Worm (Caenorhabditis elegans) whole organism, midembryonic: ENCODE results near the gene hmg-1.2.

ENCODE experiments used
- T22C8.4 ChIP-seq: fragments of 200-800 bp; sonication (Bioruptor generic); IDR thresholded peaks from 2 replicates; pipeline ENCODE4 v1.3.6; 2022; ENCODE audit warnings: missing genetic modification characterization, missing compliant biosample characterization
- cog-1 ChIP-seq: sonication (generic microtip); optimal IDR thresholded peaks from 2 replicates; lab custom pipeline; 2016; ENCODE audit warnings: missing genetic modification characterization, missing compliant biosample characterization
- flt-1 ChIP-seq: fragments of 200-800 bp; sonication (Bioruptor generic); IDR thresholded peaks from 2 replicates; pipeline ENCODE4 v1.3.6; 2022; ENCODE audit warnings: missing genetic modification characterization, missing compliant biosample characterization
- klf-2 ChIP-seq: fragments of 200-800 bp; sonication (Bioruptor generic); conservative IDR thresholded peaks from 2 replicates; pipeline ENCODE4 v1.3.6; 2022; ENCODE audit warnings: missing genetic modification reagents, missing genetic modification characterization, missing compliant biosample characterization
- med-1 ChIP-seq: sonication (generic microtip); optimal IDR thresholded peaks from 2 replicates; lab custom pipeline; 2017; ENCODE audit warnings: missing genetic modification characterization, mild to moderate bottlenecking, missing compliant biosample characterization, antibody characterized with exemption, missing genetic modification reagents; ENCODE audit not compliant: insufficient read depth
- ref-1 ChIP-seq: fragments of 200-800 bp; sonication (Bioruptor generic); conservative IDR thresholded peaks from 2 replicates; pipeline ENCODE4 v1.3.6; 2022; ENCODE audit warnings: missing genetic modification reagents, missing genetic modification characterization, missing compliant biosample characterization
- tab-1 ChIP-seq: fragments of 200-800 bp; sonication (Bioruptor generic); IDR thresholded peaks from 2 replicates; pipeline ENCODE4 v1.3.6; 2022; ENCODE audit warnings: missing genetic modification characterization, missing compliant biosample characterization
- ztf-23 ChIP-seq: fragments of 200-800 bp; sonication (Bioruptor generic); IDR thresholded peaks from 2 replicates; pipeline ENCODE4 v1.3.6; 2022; ENCODE audit warnings: missing genetic modification reagents, missing genetic modification characterization, missing compliant biosample characterization
- ztf-29 ChIP-seq: fragments of 200-800 bp; sonication (Bioruptor generic); IDR thresholded peaks from 2 replicates; pipeline ENCODE4 v1.3.6; 2022; ENCODE audit warnings: missing genetic modification reagents, missing genetic modification characterization, missing compliant biosample characterization

hmg-1.2 gene

ce11 chrIII:6256675-6257074 is 23.5 kb upstream of the hmg-1.2 start, which contains the start of gene srg-9:
TSS of gene srg-9 (minus strand) at chrIII:6256775.
- TF ChIP-seq ztf-23 = no peak
- no peak for TF ChIP-seq T22C8.4 (GFP tag; lab: Robert Waterston, UW)
- TF ChIP-seq flt-1 = no peak
- TF ChIP-seq ztf-29 = no peak
- TF ChIP-seq klf-2 = no peak
- no peak for TF ChIP-seq ref-1 (GFP tag; lab: Robert Waterston, UW)

DNA sequence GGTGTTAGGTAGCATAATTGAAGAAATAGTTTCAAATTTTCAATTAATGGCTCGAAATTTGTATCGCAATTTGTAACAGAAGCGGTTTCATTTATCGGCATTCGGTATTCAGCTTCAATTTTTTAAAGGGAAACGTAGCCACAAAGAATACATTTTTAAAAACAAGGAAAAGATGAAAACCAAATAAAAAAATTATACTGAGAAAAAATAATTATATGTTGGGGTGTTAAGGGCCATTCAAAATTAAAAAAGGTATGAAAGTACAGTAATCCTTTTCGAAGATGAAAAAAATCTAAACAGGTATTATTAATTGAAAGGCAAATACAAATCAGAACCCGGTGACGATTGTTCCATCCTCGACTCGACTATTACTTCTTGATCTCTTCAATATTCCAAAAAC is 21.9 kb upstream of the hmg-1.2 start, which contains the start of gene srg-1:
Gene srg-1 (minus strand): TSS at position 101 of the 400 bp plus-strand sequence.
- no peak for TF ChIP-seq cog-1
- TF ChIP-seq T22C8.4 (GFP tag; lab: Robert Waterston, UW) = no peak
- TF ChIP-seq ref-1 (GFP tag; lab: Robert Waterston, UW) = no peak
- TF ChIP-seq med-1 = no peak
- TF ChIP-seq flt-1 = no peak
- TF ChIP-seq ztf-23 = no peak
- no peak for TF ChIP-seq tab-1
- no peak for TF ChIP-seq ztf-29
- no peak for TF ChIP-seq klf-2

ce11 chrIII:6260115-6260514 is 20.1 kb upstream of the hmg-1.2 start, which contains the start of gene srg-2:
TSS of gene srg-2 (minus strand) at chrIII:6260215.
- TF ChIP-seq ztf-23 (no peak), tab-1 (no peak), cog-1 (no peak), med-1 (no peak), klf-2 (no peak)

ce11 chrIII:6261985-6262384 is 18.2 kb upstream of the hmg-1.2 start, which contains the start of gene srg-4:
TSS of gene srg-4 (minus strand) at chrIII:6262085.
- TF ChIP-seq T22C8.4 (GFP tag; lab: Robert Waterston, UW) (no peak), flt-1 (no peak), ztf-23 (no peak), ref-1 (GFP tag; lab: Robert Waterston, UW) (no peak), tab-1 (no peak), klf-2 (no peak), cog-1 (no peak), ztf-29 (no peak), med-1 (no peak)

- TF ChIP-seq cog-1 = no peak
- TF ChIP-seq ztf-23 = no peak
- TF ChIP-seq flt-1 = no peak
- TF ChIP-seq tab-1 = no peak
- no peak for TF ChIP-seq ref-1 (GFP tag; lab: Robert Waterston, UW)
- no peak for TF ChIP-seq med-1
- no peak for TF ChIP-seq klf-2
- no peak for TF ChIP-seq ztf-29
- no peak for TF ChIP-seq T22C8.4 (GFP tag; lab: Robert Waterston, UW)
Observed at ce11 chrIII:6264447-6264846, 15.7 kb upstream of the hmg-1.2 start, which contains the start of gene srg-5. TSS of gene srg-5 (minus strand) at chrIII:6264547.

ce11 chrIII:6265911-6266310 is 14.3 kb upstream of the hmg-1.2 start, which contains the start of gene srg-6:
TSS of gene srg-6 (minus strand) at chrIII:6266011.
- TF ChIP-seq T22C8.4 (GFP tag; lab: Robert Waterston, UW) = no peak
- TF ChIP-seq klf-2 = no peak
- TF ChIP-seq ztf-29 = no peak
- no peak for TF ChIP-seq flt-1
- no peak for TF ChIP-seq ref-1 (GFP tag; lab: Robert Waterston, UW)
- TF ChIP-seq tab-1 = no peak
- TF ChIP-seq cog-1 = no peak

DNA sequence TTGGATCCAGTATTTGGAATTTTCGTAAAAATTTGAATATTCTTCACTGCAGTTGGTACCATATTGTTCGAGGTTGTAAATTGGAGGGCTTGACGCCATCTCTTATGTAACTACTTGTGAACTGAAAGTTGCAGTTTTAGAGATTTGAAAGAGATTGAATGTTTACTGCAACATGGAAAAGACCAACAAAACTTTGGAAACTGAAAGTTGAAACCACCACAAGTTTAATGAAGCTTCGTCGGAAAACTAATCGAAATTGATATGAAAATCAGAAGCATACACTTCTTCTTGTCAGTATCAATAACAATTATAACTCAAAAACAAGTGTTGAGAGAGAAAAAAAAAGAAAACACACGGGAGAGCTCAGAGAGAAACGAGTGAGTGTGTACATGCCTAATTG is 12.1 kb upstream of the hmg-1.2 start, which contains the start of gene srg-7:
Gene srg-7 (minus strand): TSS at position 101 of the 400 bp plus-strand sequence.
- TF ChIP-seq tab-1 (no peak), ref-1 (GFP tag; lab: Robert Waterston, UW) (no peak), ztf-29 (no peak), klf-2 (no peak), ztf-23 (no peak), flt-1 (no peak), med-1 (no peak), T22C8.4 (GFP tag; lab: Robert Waterston, UW) (no peak), cog-1 (no peak)

- TF ChIP-seq T22C8.4 (GFP tag; lab: Robert Waterston, UW) (no peak), klf-2 (no peak), ztf-29 (no peak), med-1 (no peak), tab-1 (no peak), ztf-23 (no peak), cog-1 (no peak), ref-1 (GFP tag; lab: Robert Waterston, UW) (no peak)
Observed at ce11 chrIII:6270277-6270676, 9.9 kb upstream of the hmg-1.2 start, which contains the start of gene srg-3. TSS of gene srg-3 (minus strand) at chrIII:6270377.

DNA sequence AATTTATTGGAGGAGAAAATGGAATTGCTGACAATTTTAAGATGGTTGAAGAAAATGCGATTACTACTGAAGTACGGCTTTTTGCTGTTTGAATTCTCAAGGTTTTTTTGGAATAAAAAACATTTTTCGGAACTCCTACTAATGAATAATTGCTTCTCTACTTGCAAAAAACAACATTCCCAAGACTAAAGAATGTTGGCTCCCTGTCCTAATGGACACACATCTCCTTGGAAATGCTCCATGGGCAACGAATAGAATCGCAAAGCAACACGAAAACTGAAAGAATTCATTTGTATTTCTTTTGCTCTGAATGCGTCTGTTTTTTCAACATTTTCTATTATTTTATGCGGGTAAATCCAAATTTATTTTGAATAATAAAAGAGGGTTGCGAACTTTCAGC is 7.3 kb upstream of the hmg-1.2 start, which contains the start of gene C18F10.2:
Gene C18F10.2 (plus strand): TSS at position 301 of the 400 bp plus-strand sequence.
- TF ChIP-seq med-1 (no peak), ztf-23 (no peak), ztf-29 (no peak), tab-1 (no peak), cog-1 (no peak), flt-1 (no peak), T22C8.4 (GFP tag; lab: Robert Waterston, UW) (no peak), ref-1 (GFP tag; lab: Robert Waterston, UW) (no peak), klf-2 (no peak)

DNA sequence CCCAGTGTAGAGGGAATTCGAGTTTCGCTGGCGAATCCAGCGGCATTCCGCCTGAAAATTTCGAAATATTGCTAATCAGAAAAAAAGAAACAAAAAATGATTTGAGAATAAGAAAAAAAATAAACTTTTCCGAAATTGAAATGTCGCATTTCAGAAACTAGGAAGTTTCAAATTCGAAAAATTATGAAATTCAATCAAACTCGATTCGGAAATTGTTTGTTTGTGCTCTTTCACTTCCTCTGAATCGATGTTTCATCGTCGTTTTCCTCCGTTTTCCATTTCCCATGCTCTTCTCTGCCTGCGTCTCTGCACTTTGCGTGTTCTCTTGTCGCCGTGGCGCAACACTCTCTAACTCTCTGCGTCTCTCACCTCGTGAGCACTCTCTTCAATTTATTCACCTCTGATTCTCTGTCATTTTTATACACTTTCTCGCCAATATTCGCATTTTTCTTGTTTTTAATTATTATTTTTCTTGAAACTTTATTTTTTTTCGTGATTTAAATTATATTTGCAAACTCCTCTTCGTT is 1.8 kb upstream of the hmg-1.2 start, which contains the start of gene C18F10.7:
Gene C18F10.7 (minus strand): TSS at position 51 of the 527 bp plus-strand sequence.
- no peak for TF ChIP-seq ref-1 (GFP tag; lab: Robert Waterston, UW)
- peak; percentile 6 for TF ChIP-seq cog-1
- no peak for TF ChIP-seq ztf-23
- TF ChIP-seq ztf-29 = no peak
- no peak for TF ChIP-seq tab-1

DNA sequence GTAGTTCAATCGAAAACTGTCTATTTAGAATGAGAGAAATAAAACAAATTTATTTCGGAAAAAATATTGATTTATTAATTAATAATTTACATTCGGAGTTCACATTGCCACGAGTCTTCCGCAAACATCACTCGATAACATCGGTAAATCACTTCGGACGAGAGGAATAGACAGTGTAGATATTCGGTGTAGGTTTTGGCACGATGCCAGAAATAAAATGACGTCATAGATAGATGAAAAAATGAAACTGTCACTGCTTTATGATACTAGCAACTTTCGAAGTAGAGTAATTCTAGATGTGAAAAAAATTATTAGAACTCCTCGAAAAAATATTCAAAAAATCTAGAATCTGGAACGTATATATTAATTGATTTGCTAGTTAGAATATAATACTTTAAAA is 727 bp upstream of the hmg-1.2 start:
- TF ChIP-seq flt-1 = no peak
- TF ChIP-seq ztf-29 = no peak
- TF ChIP-seq tab-1 = no peak
- no peak for TF ChIP-seq med-1
- TF ChIP-seq ref-1 (GFP tag; lab: Robert Waterston, UW) = no peak
- TF ChIP-seq cog-1 = no peak
- TF ChIP-seq klf-2 = no peak
- TF ChIP-seq T22C8.4 (GFP tag; lab: Robert Waterston, UW) = no peak
- no peak for TF ChIP-seq ztf-23
